Worm (Caenorhabditis elegans): ENCODE measurements around the gene C04E6.7.

The C04E6.7 gene

ce11 chrV:5927347-5927746, 34.2 kb downstream of the C04E6.7 start, which contains the start of gene srsx-17:
Gene srsx-17, plus strand, starts transcription at chrV:5927647.
- TF ChIP-seq lim-7 (GFP tag; IDR thresholded peaks at IDR 0.05) (no peak), hlh-30 (tag; optimal IDR thresholded peaks at IDR 0.05; ENCODE audit: insufficient read depth) (no peak), Y48G9A.11 (GFP tag; IDR thresholded peaks at IDR 0.05) (no peak)

- TF ChIP-seq unc-130 (GFP tag; optimal IDR thresholded peaks at IDR 0.05) (no peak), fos-1 (tag; optimal IDR thresholded peaks at IDR 0.05) (no peak), aha-1 (tag) (peak; percentile 50), sdz-12 (GFP tag; optimal IDR thresholded peaks at IDR 0.05) (no peak)
Measured at ce11 chrV:5928006-5928405, 34.9 kb downstream of the C04E6.7 start.

ce11 chrV:5930588-5930987, 37.5 kb downstream of the C04E6.7 start, which contains the start of gene galt-1:
Gene galt-1, plus strand, starts transcription at chrV:5930905.
- TF ChIP-seq hif-1 (tag; optimal IDR thresholded peaks at IDR 0.05) (no peak), nhr-77 (tag; optimal IDR thresholded peaks at IDR 0.05) (peak; percentile 31), lin-15B (tag; optimal IDR thresholded peaks at IDR 0.05) (no peak), nhr-102 (tag; optimal IDR thresholded peaks at IDR 0.05) (no peak), Y5F2A.4 (GFP tag; optimal IDR thresholded peaks at IDR 0.05) (no peak), ceh-32 (tag; optimal IDR thresholded peaks at IDR 0.05; ENCODE audit: poor library complexity) (no peak), pqm-1 (tag; optimal IDR thresholded peaks at IDR 0.05) (peak; percentile 52), mep-1 (tag; optimal IDR thresholded peaks at IDR 0.05) (no peak), madf-5 (GFP tag; IDR thresholded peaks at IDR 0.05) (no peak), mxl-3 (GFP tag; optimal IDR thresholded peaks at IDR 0.05) (no peak), daf-12 (tag; optimal IDR thresholded peaks at IDR 0.05) (no peak), Y48G9A.11 (GFP tag; IDR thresholded peaks at IDR 0.05) (no peak), snpc-4 (tag; optimal IDR thresholded peaks at IDR 0.05) (no peak), dve-1 (tag; optimal IDR thresholded peaks at IDR 0.05; ENCODE audit: insufficient read depth) (peak; percentile 25), sdz-12 (GFP tag; optimal IDR thresholded peaks at IDR 0.05) (no peak), daf-8 (GFP tag; IDR thresholded peaks at IDR 0.05) (no peak), ctbp-1 (GFP tag; IDR thresholded peaks at IDR 0.05) (no peak), ceh-44 (GFP tag; IDR thresholded peaks at IDR 0.05) (no peak), daf-16 (GFP tag; optimal IDR thresholded peaks at IDR 0.05) (no peak), daf-16 (tag; optimal IDR thresholded peaks at IDR 0.05) (peak; percentile 63), nhr-28 (tag; optimal IDR thresholded peaks at IDR 0.05) (peak; percentile 50), ces-1 (GFP tag; optimal IDR thresholded peaks at IDR 0.05) (no peak), nhr-76 (tag; optimal IDR thresholded peaks at IDR 0.05) (no peak)

- TF ChIP-seq mxl-2 (GFP tag; conservative IDR thresholded peaks at IDR 0.05) = no peak
- no peak for TF ChIP-seq zag-1 (tag; optimal IDR thresholded peaks at IDR 0.05)
- no peak for TF ChIP-seq T26A8.4 (GFP tag; IDR thresholded peaks at IDR 0.05)
- TF ChIP-seq dmd-9 (GFP tag; IDR thresholded peaks at IDR 0.05) = no peak
- TF ChIP-seq ceh-32 (tag; optimal IDR thresholded peaks at IDR 0.05; ENCODE audit: poor library complexity) = no peak
- no peak for TF ChIP-seq ceh-20 (GFP tag; IDR thresholded peaks at IDR 0.05)
- no peak for TF ChIP-seq lin-15B (tag; optimal IDR thresholded peaks at IDR 0.05)
- no peak for TF ChIP-seq ceh-28 (tag; optimal IDR thresholded peaks at IDR 0.05)
- TF ChIP-seq mdt-29 (GFP tag; IDR thresholded peaks at IDR 0.05) = no peak
- no peak for TF ChIP-seq nhr-10 (tag; optimal IDR thresholded peaks at IDR 0.05)
- no peak for TF ChIP-seq fos-1 (tag; optimal IDR thresholded peaks at IDR 0.05)
- no peak for TF ChIP-seq Y48G9A.11 (GFP tag; IDR thresholded peaks at IDR 0.05)
- no peak for TF ChIP-seq lin-13 (GFP tag; optimal IDR thresholded peaks at IDR 0.05)
- TF ChIP-seq ceh-82 (tag; optimal IDR thresholded peaks at IDR 0.05) = no peak
- no peak for TF ChIP-seq saeg-2 (GFP tag; IDR thresholded peaks at IDR 0.05)
- TF ChIP-seq egl-43 (GFP tag; IDR thresholded peaks at IDR 0.05) = no peak
- TF ChIP-seq daf-19 (GFP tag; conservative IDR thresholded peaks at IDR 0.05) = no peak
- TF ChIP-seq rbr-2 (tag; optimal IDR thresholded peaks at IDR 0.05) = no peak
- no peak for TF ChIP-seq ztf-7 (tag; optimal IDR thresholded peaks at IDR 0.05)
Measured at ce11 chrV:5936691-5937090, 43.6 kb downstream of the C04E6.7 start, which contains the start of the genes M03F8.5 and M03F8.7. Gene M03F8.5, minus strand, starts transcription at chrV:5936791. Gene M03F8.7, plus strand, starts transcription at chrV:5936939.
